Worm (Caenorhabditis elegans) whole organism, mixed stage, embryonic: ENCODE measurements around the gene sru-19.

Source experiments
- M03D4.4 ChIP-seq: sonication (generic microtip); optimal IDR thresholded peaks from 2 replicates; lab custom pipeline; 2017; ENCODE audit warnings: mild to moderate bottlenecking, missing genetic modification characterization, missing compliant biosample characterization
- ces-1 ChIP-seq: fragments of 150-350 bp; optimal IDR thresholded peaks from 2 replicates; lab custom pipeline; 2014; ENCODE audit warnings: missing biosample characterization, missing genetic modification reagents, missing genetic modification characterization
- ham-2 ChIP-seq: fragments of 200-800 bp; sonication (Bioruptor generic); optimal IDR thresholded peaks from 2 replicates; lab custom pipeline; 2018; ENCODE audit warnings: mild to moderate bottlenecking, missing genetic modification characterization, missing compliant biosample characterization
- lsy-2 ChIP-seq: fragments of 150-350 bp; optimal IDR thresholded peaks from 2 replicates; lab custom pipeline; 2014; ENCODE audit warnings: missing biosample characterization, missing genetic modification characterization
- mep-1 ChIP-seq: fragments of 150-350 bp; optimal IDR thresholded peaks from 2 replicates; lab custom pipeline; 2017; ENCODE audit warnings: missing biosample characterization, missing genetic modification reagents, missing genetic modification characterization, inconsistent platforms
- nhr-12 ChIP-seq: fragments of 150-350 bp; optimal IDR thresholded peaks from 2 replicates; lab custom pipeline; 2014; ENCODE audit warnings: missing biosample characterization, missing genetic modification characterization
- pha-4 ChIP-seq: fragments of 150-350 bp; optimal IDR thresholded peaks from 2 replicates; lab custom pipeline; 2018; ENCODE audit warnings: missing biosample characterization, missing genetic modification reagents, missing genetic modification characterization
- unc-39 ChIP-seq: fragments of 150-350 bp; optimal IDR thresholded peaks from 2 replicates; lab custom pipeline; 2014; ENCODE audit warnings: missing biosample characterization, missing genetic modification characterization
- ztf-11 ChIP-seq: fragments of 150-350 bp; optimal IDR thresholded peaks from 2 replicates; lab custom pipeline; 2014; ENCODE audit warnings: missing biosample characterization, missing genetic modification characterization

ce11 chrIV:12542011-12542410, 43.7 kb downstream of the sru-19 start, which contains the start of gene ham-1:
- TF ChIP-seq nhr-12 (no peak), mep-1 (tag; lab: Kevin White, UChicago) (no peak), M03D4.4 (no peak), ces-1 (GFP tag; lab: Kevin White, UChicago) (no peak), lsy-2 (tag; lab: Kevin White, UChicago) (no peak), pha-4 (tag; lab: Kevin White, UChicago) (no peak), ham-2 (GFP tag; lab: Kevin White, UChicago) (no peak), unc-39 (no peak), ztf-11 (no peak)
